Worm (Caenorhabditis elegans): ENCODE data around the gene str-13.

Gene str-13

ce11 chrV:2758437-2758836, 31.4 kb upstream of the str-13 start:
- TF ChIP-seq ama-1 (optimal IDR thresholded peaks at IDR 0.05) (no peak), flt-1 (GFP tag; IDR thresholded peaks at IDR 0.05) (no peak), scrt-1 (GFP tag; IDR thresholded peaks at IDR 0.05) (no peak), tbx-37 (GFP tag; conservative IDR thresholded peaks at IDR 0.05) (no peak), aly-1 (tag; optimal IDR thresholded peaks at IDR 0.05) (no peak), tbx-11 (GFP tag; IDR thresholded peaks at IDR 0.05) (no peak), B0310.2 (tag; optimal IDR thresholded peaks at IDR 0.05) (no peak), ets-7 (tag; optimal IDR thresholded peaks at IDR 0.05) (no peak), ceh-13 (GFP tag; optimal IDR thresholded peaks at IDR 0.05) (no peak), ceh-36 (tag; optimal IDR thresholded peaks at IDR 0.05) (no peak)

DNA sequence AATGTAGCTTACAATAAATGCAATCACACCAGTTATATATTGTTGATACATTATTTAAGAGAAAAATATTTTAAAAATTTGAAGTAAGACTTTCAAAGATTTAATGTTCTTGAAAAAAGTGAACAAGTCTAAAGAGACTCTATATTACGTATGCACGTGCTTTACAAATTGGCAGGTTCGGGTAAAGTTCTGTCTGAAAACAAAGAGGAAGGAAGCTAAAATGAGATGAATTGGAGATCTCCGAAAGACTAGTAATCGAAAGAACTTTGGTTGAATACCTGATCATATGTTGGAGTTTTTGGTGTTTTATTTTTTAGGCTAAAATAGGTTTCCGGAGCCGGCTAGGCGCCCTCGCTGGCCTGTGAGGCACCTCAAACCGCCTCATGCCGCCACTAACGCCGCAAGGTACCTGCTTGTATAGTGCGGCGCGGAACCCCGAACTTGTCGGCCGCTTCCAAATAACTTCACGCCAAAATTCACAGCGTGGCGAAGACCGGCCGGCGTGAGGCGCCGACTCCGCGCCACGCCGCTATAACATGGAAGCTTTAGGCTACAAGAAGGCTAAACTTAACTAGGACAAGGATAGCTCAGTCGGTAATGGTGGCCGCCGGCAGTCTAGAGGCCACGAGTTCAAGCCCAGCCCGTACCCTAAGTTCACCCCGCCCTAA, 30.4 kb upstream of the str-13 start, which contains the start of gene srx-28:
Gene srx-28, minus strand, starts transcription at position 51 of the 668 bp plus-strand sequence.
- TF ChIP-seq flt-1 (GFP tag; IDR thresholded peaks at IDR 0.05) (no peak), ceh-36 (tag; optimal IDR thresholded peaks at IDR 0.05) (no peak), B0310.2 (tag; optimal IDR thresholded peaks at IDR 0.05) (no peak), aly-1 (tag; optimal IDR thresholded peaks at IDR 0.05) (no peak), tbx-37 (GFP tag; conservative IDR thresholded peaks at IDR 0.05) (no peak), scrt-1 (GFP tag; IDR thresholded peaks at IDR 0.05) (no peak), F13C5.2 (tag; optimal IDR thresholded peaks at IDR 0.05) (no peak), hnd-1 (tag; optimal IDR thresholded peaks at IDR 0.05) (no peak), hmg-4 (GFP tag; optimal IDR thresholded peaks at IDR 0.05) (no peak), ets-7 (tag; optimal IDR thresholded peaks at IDR 0.05) (no peak), tbx-11 (GFP tag; IDR thresholded peaks at IDR 0.05) (no peak)

DNA sequence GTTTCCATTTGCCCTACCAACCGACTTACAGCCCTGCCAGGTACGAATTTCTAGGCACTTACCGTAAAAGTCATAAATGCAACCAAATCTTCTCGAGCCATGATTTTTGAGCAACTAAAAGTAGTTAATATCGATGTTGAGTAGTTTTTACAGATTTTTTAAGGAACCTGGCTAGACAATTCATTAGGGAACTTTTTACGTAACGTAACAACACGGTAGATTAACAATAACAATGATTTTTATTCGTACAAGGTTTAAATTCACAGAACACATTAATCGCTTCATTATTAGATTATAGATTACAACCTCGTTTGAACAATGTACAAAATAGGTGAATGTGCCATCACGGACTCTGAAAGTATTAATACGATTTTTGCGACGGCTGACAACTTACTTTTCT, 26.0 kb upstream of the str-13 start, which contains the start of gene srx-26:
Gene srx-26, minus strand, starts transcription at position 101 of the 400 bp plus-strand sequence.
- TF ChIP-seq ceh-36 (tag; optimal IDR thresholded peaks at IDR 0.05), result no peak
- no peak for TF ChIP-seq tbx-11 (GFP tag; IDR thresholded peaks at IDR 0.05)
- no peak for TF ChIP-seq scrt-1 (GFP tag; IDR thresholded peaks at IDR 0.05)
- no peak for TF ChIP-seq F13C5.2 (tag; optimal IDR thresholded peaks at IDR 0.05)
- TF ChIP-seq ceh-13 (GFP tag; optimal IDR thresholded peaks at IDR 0.05), result no peak
- no peak for TF ChIP-seq B0310.2 (tag; optimal IDR thresholded peaks at IDR 0.05)

- TF ChIP-seq aly-1 (tag; optimal IDR thresholded peaks at IDR 0.05) (no peak), scrt-1 (GFP tag; IDR thresholded peaks at IDR 0.05) (no peak), hmg-4 (GFP tag; optimal IDR thresholded peaks at IDR 0.05) (no peak), pes-1 (GFP tag; IDR thresholded peaks at IDR 0.05) (no peak), sea-1 (GFP tag; conservative IDR thresholded peaks at IDR 0.05) (no peak), ceh-13 (GFP tag; optimal IDR thresholded peaks at IDR 0.05) (no peak), flt-1 (GFP tag; IDR thresholded peaks at IDR 0.05) (no peak), ets-7 (tag; optimal IDR thresholded peaks at IDR 0.05) (no peak), F13C5.2 (tag; optimal IDR thresholded peaks at IDR 0.05) (no peak), ceh-36 (tag; optimal IDR thresholded peaks at IDR 0.05) (no peak), B0310.2 (tag; optimal IDR thresholded peaks at IDR 0.05) (no peak), tra-4 (tag; optimal IDR thresholded peaks at IDR 0.05) (no peak), tbx-11 (GFP tag; IDR thresholded peaks at IDR 0.05) (no peak), ama-1 (optimal IDR thresholded peaks at IDR 0.05) (no peak), hnd-1 (tag; optimal IDR thresholded peaks at IDR 0.05) (no peak), hmbx-1 (tag; optimal IDR thresholded peaks at IDR 0.05) (no peak), tbx-37 (GFP tag; conservative IDR thresholded peaks at IDR 0.05) (no peak)
Observed at ce11 chrV:2750006-2750405, 23.0 kb upstream of the str-13 start, which contains the start of gene srx-24. TSS of gene srx-24 (minus strand) at chrV:2750106.

ce11 chrV:2746404-2746803, 19.4 kb upstream of the str-13 start:
- TF ChIP-seq B0310.2 (tag; optimal IDR thresholded peaks at IDR 0.05) (no peak), tbx-11 (GFP tag; IDR thresholded peaks at IDR 0.05) (no peak), F13C5.2 (tag; optimal IDR thresholded peaks at IDR 0.05) (no peak), ets-7 (tag; optimal IDR thresholded peaks at IDR 0.05) (no peak), pes-1 (GFP tag; IDR thresholded peaks at IDR 0.05) (no peak), hnd-1 (tag; optimal IDR thresholded peaks at IDR 0.05) (no peak), ceh-13 (GFP tag; optimal IDR thresholded peaks at IDR 0.05) (no peak), flt-1 (GFP tag; IDR thresholded peaks at IDR 0.05) (no peak), hmg-4 (GFP tag; optimal IDR thresholded peaks at IDR 0.05) (no peak), aly-1 (tag; optimal IDR thresholded peaks at IDR 0.05) (no peak), ceh-36 (tag; optimal IDR thresholded peaks at IDR 0.05) (no peak), scrt-1 (GFP tag; IDR thresholded peaks at IDR 0.05) (no peak), tbx-37 (GFP tag; conservative IDR thresholded peaks at IDR 0.05) (no peak), ama-1 (optimal IDR thresholded peaks at IDR 0.05) (no peak)

ce11 chrV:2742298-2742697, 15.3 kb upstream of the str-13 start, which contains the start of gene srg-62:
TSS of gene srg-62 (minus strand) at chrV:2742398.
- no peak for TF ChIP-seq scrt-1 (GFP tag; IDR thresholded peaks at IDR 0.05)
- TF ChIP-seq hmg-4 (GFP tag; optimal IDR thresholded peaks at IDR 0.05), result no peak
- no peak for TF ChIP-seq sea-1 (GFP tag; conservative IDR thresholded peaks at IDR 0.05)
- no peak for TF ChIP-seq aly-1 (tag; optimal IDR thresholded peaks at IDR 0.05)
- no peak for TF ChIP-seq ets-7 (tag; optimal IDR thresholded peaks at IDR 0.05)
- TF ChIP-seq pes-1 (GFP tag; IDR thresholded peaks at IDR 0.05), result no peak
- no peak for TF ChIP-seq tbx-37 (GFP tag; conservative IDR thresholded peaks at IDR 0.05)
- TF ChIP-seq ceh-13 (GFP tag; optimal IDR thresholded peaks at IDR 0.05), result no peak
- no peak for TF ChIP-seq ama-1 (optimal IDR thresholded peaks at IDR 0.05)

ce11 chrV:2740228-2740627, 13.2 kb upstream of the str-13 start, which contains the start of gene srg-61:
TSS of gene srg-61 (minus strand) at chrV:2740328.
- TF ChIP-seq B0310.2 (tag; optimal IDR thresholded peaks at IDR 0.05) (no peak), tbx-11 (GFP tag; IDR thresholded peaks at IDR 0.05) (no peak), tbx-37 (GFP tag; conservative IDR thresholded peaks at IDR 0.05) (no peak), pes-1 (GFP tag; IDR thresholded peaks at IDR 0.05) (no peak), hmbx-1 (tag; optimal IDR thresholded peaks at IDR 0.05) (no peak), scrt-1 (GFP tag; IDR thresholded peaks at IDR 0.05) (no peak), hmg-4 (GFP tag; optimal IDR thresholded peaks at IDR 0.05) (no peak), ceh-13 (GFP tag; optimal IDR thresholded peaks at IDR 0.05) (no peak), aly-1 (tag; optimal IDR thresholded peaks at IDR 0.05) (no peak), hnd-1 (tag; optimal IDR thresholded peaks at IDR 0.05) (no peak), sea-1 (GFP tag; conservative IDR thresholded peaks at IDR 0.05) (no peak), flt-1 (GFP tag; IDR thresholded peaks at IDR 0.05) (no peak), ets-7 (tag; optimal IDR thresholded peaks at IDR 0.05) (no peak), ceh-36 (tag; optimal IDR thresholded peaks at IDR 0.05) (no peak), ama-1 (optimal IDR thresholded peaks at IDR 0.05) (no peak)
